Worm (Caenorhabditis elegans) whole organism, midembryonic: ENCODE measurements around the gene chup-1.

ENCODE experiments used
- cog-1 ChIP-seq: sonication (generic microtip); optimal IDR thresholded peaks from 2 replicates; lab custom pipeline; 2016; ENCODE audit warnings: missing genetic modification characterization, missing compliant biosample characterization
- flt-1 ChIP-seq: fragments of 200-800 bp; sonication (Bioruptor generic); IDR thresholded peaks from 2 replicates; pipeline ENCODE4 v1.3.6; 2022; ENCODE audit warnings: missing genetic modification characterization, missing compliant biosample characterization
- klf-2 ChIP-seq: fragments of 200-800 bp; sonication (Bioruptor generic); conservative IDR thresholded peaks from 2 replicates; pipeline ENCODE4 v1.3.6; 2022; ENCODE audit warnings: missing genetic modification reagents, missing genetic modification characterization, missing compliant biosample characterization
- ref-1 ChIP-seq: fragments of 200-800 bp; sonication (Bioruptor generic); conservative IDR thresholded peaks from 2 replicates; pipeline ENCODE4 v1.3.6; 2022; ENCODE audit warnings: missing genetic modification reagents, missing genetic modification characterization, missing compliant biosample characterization
- tab-1 ChIP-seq: fragments of 200-800 bp; sonication (Bioruptor generic); IDR thresholded peaks from 2 replicates; pipeline ENCODE4 v1.3.6; 2022; ENCODE audit warnings: missing genetic modification characterization, missing compliant biosample characterization

ce11 chrX:8750660-8751059 lies 41.3 kb upstream of the chup-1 start, which contains the start of gene asns-2:
- TF ChIP-seq flt-1 (GFP tag; lab: Robert Waterston, UW) (no peak), cog-1 (tag; lab: Kevin White, UChicago) (no peak), ref-1 (GFP tag; lab: Robert Waterston, UW) (no peak), klf-2 (GFP tag; lab: Robert Waterston, UW) (no peak), tab-1 (no peak)
